Fruit fly (Drosophila melanogaster) whole organism, embryonic: Measurements from ENCODE around the gene Nin.

Source experiments
- Adf1 ChIP-seq: fragments of 200-800 bp; sonication (Bioruptor generic); IDR thresholded peaks from 2 replicates; pipeline ENCODE4 v1.3.6; 2022; ENCODE audit warnings: missing biosample characterization, missing genetic modification characterization
- Atf6 ChIP-seq: fragments of 200-800 bp; sonication (Bioruptor generic); IDR thresholded peaks from 2 replicates; pipeline ENCODE4 v1.3.6; 2022; ENCODE audit warnings: missing biosample characterization, missing genetic modification characterization
- Blimp-1 ChIP-seq: fragments of 200-800 bp; sonication (Bioruptor generic); optimal IDR thresholded peaks from 3 replicates; lab custom pipeline; 2018; ENCODE audit warnings: missing biosample characterization, missing genetic modification characterization, mild to moderate bottlenecking, moderate library complexity, missing genetic modification reagents
- CG10543 ChIP-seq: fragments of 200-800 bp; sonication (Bioruptor generic); optimal IDR thresholded peaks from 3 replicates; lab custom pipeline; 2017; ENCODE audit warnings: missing biosample characterization, mild to moderate bottlenecking, missing genetic modification characterization, moderate library complexity
- CG11696 ChIP-seq: fragments of 200-800 bp; sonication (Bioruptor generic); IDR thresholded peaks from 2 replicates; pipeline ENCODE4 v1.3.6; 2022; ENCODE audit warnings: missing biosample characterization, missing genetic modification characterization
- CG1529 ChIP-seq: fragments of 200-800 bp; sonication (Bioruptor generic); optimal IDR thresholded peaks from 3 replicates; lab custom pipeline; 2018; ENCODE audit warnings: missing biosample characterization, missing genetic modification characterization
- CG1647 ChIP-seq: fragments of 200-800 bp; sonication (Bioruptor generic); optimal IDR thresholded peaks from 3 replicates; lab custom pipeline; 2016; ENCODE audit warnings: missing biosample characterization, missing genetic modification characterization
- CG17328 ChIP-seq: fragments of 200-800 bp; sonication (Bioruptor generic); IDR thresholded peaks from 2 replicates; pipeline ENCODE4 v1.3.6; 2022; ENCODE audit warnings: missing biosample characterization, missing genetic modification characterization
- CG17359 ChIP-seq: fragments of 200-800 bp; sonication (Bioruptor generic); optimal IDR thresholded peaks from 3 replicates; lab custom pipeline; 2018; ENCODE audit warnings: missing biosample characterization, mild to moderate bottlenecking, missing genetic modification characterization, moderate library complexity
- CG18599 ChIP-seq: fragments of 200-800 bp; sonication (Bioruptor generic); optimal IDR thresholded peaks from 3 replicates; lab custom pipeline; 2017; ENCODE audit warnings: missing biosample characterization, missing genetic modification characterization, mild to moderate bottlenecking, moderate library complexity, missing genetic modification reagents
- CG4820 ChIP-seq: fragments of 200-800 bp; sonication (Bioruptor generic); optimal IDR thresholded peaks from 3 replicates; lab custom pipeline; 2016; ENCODE audit warnings: missing biosample characterization, missing genetic modification characterization
- CG7271 ChIP-seq: fragments of 200-800 bp; sonication (Bioruptor generic); optimal IDR thresholded peaks from 2 replicates; lab custom pipeline; 2018; ENCODE audit warnings: missing biosample characterization, mild to moderate bottlenecking, missing genetic modification characterization, moderate library complexity
- CG8089 ChIP-seq: fragments of 200-800 bp; sonication (Bioruptor generic); optimal IDR thresholded peaks from 3 replicates; lab custom pipeline; 2016; ENCODE audit warnings: missing biosample characterization, missing genetic modification characterization
- CkIIα-i1 ChIP-seq: fragments of 200-800 bp; sonication (Bioruptor generic); IDR thresholded peaks from 2 replicates; pipeline ENCODE4 v1.3.6; 2022; ENCODE audit warnings: missing biosample characterization, missing genetic modification characterization
- D19A ChIP-seq: fragments of 200-800 bp; optimal IDR thresholded peaks from 3 replicates; lab custom pipeline; 2019; ENCODE audit warnings: missing biosample characterization, mild to moderate bottlenecking, missing genetic modification characterization, moderate library complexity
- GATAe ChIP-seq: fragments of 200-800 bp; sonication (Bioruptor generic); conservative IDR thresholded peaks from 2 replicates; pipeline ENCODE4 v1.3.6; 2022; ENCODE audit warnings: missing biosample characterization, missing genetic modification characterization
- HLH54F ChIP-seq: fragments of 200-800 bp; sonication (Bioruptor generic); optimal IDR thresholded peaks from 3 replicates; lab custom pipeline; 2016; ENCODE audit warnings: missing biosample characterization, missing genetic modification characterization
- HLHmδ ChIP-seq: fragments of 200-800 bp; sonication (Bioruptor generic); optimal IDR thresholded peaks from 2 replicates; lab custom pipeline; 2018; ENCODE audit warnings: missing biosample characterization, mild to moderate bottlenecking, missing genetic modification characterization, moderate library complexity
- Lim3 ChIP-seq: fragments of 200-800 bp; sonication (Bioruptor generic); IDR thresholded peaks from 2 replicates; pipeline ENCODE4 v1.3.6; 2022; ENCODE audit warnings: missing biosample characterization, missing genetic modification characterization
- amos ChIP-seq: fragments of 200-800 bp; sonication (Bioruptor generic); IDR thresholded peaks from 2 replicates; pipeline ENCODE4 v1.3.6; 2022; ENCODE audit warnings: missing biosample characterization, missing genetic modification characterization; ENCODE audit not compliant: partially characterized antibody
- eve ChIP-seq, 2 experiments: fragments of >200 bp; optimal IDR thresholded peaks; 2 replicates each; lab custom pipeline; 2017; ENCODE audit warnings: missing biosample characterization in 2 of 2, missing genetic modification characterization in 2 of 2
- exex ChIP-seq: fragments of 200-800 bp; sonication (Bioruptor generic); optimal IDR thresholded peaks from 4 replicates; lab custom pipeline; 2018; ENCODE audit warnings: missing biosample characterization, mild to moderate bottlenecking, missing genetic modification characterization, moderate library complexity
- fd64A ChIP-seq: fragments of 200-800 bp; sonication (Bioruptor generic); optimal IDR thresholded peaks from 3 replicates; lab custom pipeline; 2018; ENCODE audit warnings: missing biosample characterization, mild to moderate bottlenecking, missing genetic modification characterization
- hkb ChIP-seq, 2 experiments: fragments of 200-800 bp in 1 of 2; fragments of >200 bp in 1 of 2; sonication (Bioruptor generic) in 1 of 2; IDR thresholded peaks in 1 of 2; optimal IDR thresholded peaks in 1 of 2; 2 replicates each; pipeline versions ENCODE4 v1.3.6 to Lab custom; 2017 to 2022; ENCODE audit warnings: missing biosample characterization in 1 of 2, missing genetic modification characterization in 1 of 2
- insv ChIP-seq, 2 experiments: fragments of 200-800 bp; sonication (Bioruptor generic); optimal IDR thresholded peaks; 3 replicates each; lab custom pipeline; 2016 to 2018; ENCODE audit warnings: missing biosample characterization in 2 of 2, missing genetic modification characterization in 2 of 2
- jigr1 ChIP-seq: fragments of 200-800 bp; sonication (Bioruptor generic); IDR thresholded peaks from 3 replicates; pipeline ENCODE4 v1.3.6; 2022; ENCODE audit warnings: missing biosample characterization, missing genetic modification characterization
- jumu ChIP-seq: fragments of 200-800 bp; sonication (Bioruptor generic); optimal IDR thresholded peaks from 3 replicates; lab custom pipeline; 2016; ENCODE audit warnings: missing biosample characterization, missing genetic modification characterization
- lab ChIP-seq: fragments of 200-800 bp; sonication (Bioruptor generic); optimal IDR thresholded peaks from 3 replicates; lab custom pipeline; 2017; ENCODE audit warnings: missing biosample characterization, missing genetic modification characterization, mild to moderate bottlenecking, moderate library complexity, missing genetic modification reagents
- psq ChIP-seq: fragments of 200-800 bp; sonication (Bioruptor generic); optimal IDR thresholded peaks from 2 replicates; lab custom pipeline; 2017; ENCODE audit warnings: missing biosample characterization, missing genetic modification characterization
- sens ChIP-seq: fragments of 200-800 bp; sonication (Bioruptor generic); peaks from one replicate; lab custom pipeline; 2016; ENCODE audit warnings: missing biosample characterization, missing genetic modification characterization
- tx ChIP-seq: fragments of 200-800 bp; sonication (Bioruptor generic); optimal IDR thresholded peaks from 2 replicates; lab custom pipeline; 2016; ENCODE audit warnings: missing biosample characterization, missing genetic modification characterization
- zf30C ChIP-seq: fragments of 200-800 bp; sonication (Bioruptor generic); optimal IDR thresholded peaks from 3 replicates; lab custom pipeline; 2018; ENCODE audit warnings: missing biosample characterization, mild to moderate bottlenecking, missing genetic modification characterization
- zfh2 ChIP-seq: fragments of 200-800 bp; sonication (Bioruptor generic); optimal IDR thresholded peaks from 2 replicates; lab custom pipeline; 2016; ENCODE audit warnings: missing biosample characterization, missing genetic modification characterization

Gene Nin

DNA sequence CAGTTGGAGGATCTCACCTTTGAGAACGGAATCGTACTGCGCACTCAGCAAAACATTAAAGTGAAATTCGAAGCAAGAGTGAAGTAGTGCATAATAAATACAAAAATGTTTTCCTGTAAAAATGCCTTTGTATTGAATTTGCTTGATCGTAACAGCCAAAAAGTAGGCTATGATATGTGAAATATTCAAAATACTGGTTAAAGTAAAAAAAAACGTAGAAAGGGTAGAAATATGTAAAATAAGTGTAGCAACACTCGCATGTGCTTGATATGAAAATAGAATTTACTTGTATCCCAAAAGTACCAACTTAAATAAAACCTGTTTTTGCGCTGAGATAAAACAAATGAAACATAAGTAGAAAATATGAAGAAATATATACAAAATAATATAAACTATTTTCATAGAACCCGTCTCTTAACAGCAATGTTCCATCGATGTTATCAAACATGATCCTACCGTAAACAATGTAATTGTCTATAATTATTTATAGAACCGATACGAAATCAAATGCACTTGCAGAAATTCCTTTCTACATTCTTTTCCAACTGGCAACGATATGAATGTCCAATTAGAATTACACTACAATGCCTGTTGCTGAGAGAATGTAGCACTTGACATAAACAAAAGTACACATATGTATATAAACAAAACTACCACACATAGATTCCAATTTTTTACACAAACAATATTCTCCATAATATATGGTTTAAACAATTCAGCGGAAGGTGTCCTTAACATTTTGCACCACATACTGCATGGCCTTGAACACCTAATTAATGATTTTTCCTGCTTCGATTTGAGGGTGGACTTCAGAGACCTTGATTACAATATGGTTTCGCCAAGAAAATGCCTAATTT is 7.9 kb downstream of the Nin start (continued):
- TF ChIP-seq CG17359 (peak; percentile 3), Atf6 (no peak), amos (peak; percentile 58), zf30C (GFP tag; lab: Kevin White, UChicago) (peak; percentile 79), insv (GFP tag; optimal IDR thresholded peaks at IDR 0.05; lab: Kevin White, UChicago) (peak; percentile 65 to 96), CkIIα-i1 (GFP tag; lab: Robert Waterston, UW) (no peak), hkb (optimal IDR thresholded peaks at IDR 0.05; lab: Kevin White, UChicago) (no peak), hkb (GFP tag; IDR thresholded peaks at IDR 0.05; lab: Robert Waterston, UW) (no peak)

- TF ChIP-seq Blimp-1 (GFP tag; lab: Kevin White, UChicago) (peak; percentile 41), CG18599 (GFP tag; lab: Kevin White, UChicago) (no peak), sens (GFP tag; lab: Kevin White, UChicago) (no peak)
Measured at dm6 chr2L:5268198-5268597, 10.2 kb downstream of the Nin start, which contains the start of gene Cyp4ac3. Gene Cyp4ac3, plus strand, starts transcription at chr2L:5268498.

- TF ChIP-seq psq (GFP tag; lab: Kevin White, UChicago) (no peak), CG1647 (no peak), CG8089 (GFP tag; lab: Kevin White, UChicago) (no peak), Adf1 (GFP tag; lab: Robert Waterston, UW) (no peak), CG10543 (GFP tag; lab: Kevin White, UChicago) (no peak), D19A (tag; lab: Kevin White, UChicago) (no peak), Lim3 (GFP tag; lab: Robert Waterston, UW) (no peak), jigr1 (no peak), GATAe (GFP tag; lab: Robert Waterston, UW) (no peak), CG1529 (GFP tag; lab: Kevin White, UChicago) (no peak), CG17328 (GFP tag; lab: Robert Waterston, UW) (no peak), HLHmδ (no peak), CG7271 (tag; lab: Kevin White, UChicago) (no peak), zfh2 (GFP tag; lab: Kevin White, UChicago) (no peak), HLH54F (GFP tag; lab: Kevin White, UChicago) (no peak), CG11696 (GFP tag; lab: Robert Waterston, UW) (no peak), CG4820 (GFP tag; lab: Kevin White, UChicago) (no peak)
Measured at dm6 chr2L:5266092-5266491, 12.3 kb downstream of the Nin start, which contains the start of gene Cyp4ac2. Gene Cyp4ac2, plus strand, starts transcription at chr2L:5266392.

dm6 chr2L:5264157-5264556 is 14.2 kb downstream of the Nin start:
- TF ChIP-seq fd64A (GFP tag; lab: Kevin White, UChicago), result no peak
- TF ChIP-seq, all 482 proteins: peak for 0

dm6 chr2L:5263343-5264051 is 14.9 kb downstream of the Nin start, which contains the start of gene Cyp4ac1:
Gene Cyp4ac1, plus strand, starts transcription at chr2L:5264001.
- TF ChIP-seq lab (GFP tag; lab: Kevin White, UChicago) (peak; percentile 53), tx (no peak), eve (GFP tag; optimal IDR thresholded peaks at IDR 0.05; lab: Kevin White, UChicago) (no peak), sens (GFP tag; lab: Kevin White, UChicago) (peak; percentile 13), exex (tag; lab: Kevin White, UChicago) (peak; percentile 78), jumu (no peak)
